Fruit fly (Drosophila melanogaster): ENCODE data around the gene alph.

alph gene

dm6 chr3R:29625883-29626282 lies 34.3 kb downstream of the alph start (continued):
- TF ChIP-seq CG32772 (GFP tag; IDR thresholded peaks at IDR 0.05) = no peak
- TF ChIP-seq sens (GFP tag) = peak; percentile 83
- TF ChIP-seq dpn (GFP tag; optimal IDR thresholded peaks at IDR 0.05) = no peak
- no peak for TF ChIP-seq CG1602 (GFP tag; optimal IDR thresholded peaks at IDR 0.05)
- TF ChIP-seq sqz (GFP tag; optimal IDR thresholded peaks at IDR 0.05) = no peak
- TF ChIP-seq odd (GFP tag; optimal IDR thresholded peaks at IDR 0.05) = no peak
- TF ChIP-seq Kr (GFP tag; optimal IDR thresholded peaks at IDR 0.05) = no peak
- no peak for TF ChIP-seq CG1529 (GFP tag; optimal IDR thresholded peaks at IDR 0.05)
- peak; percentile 64 for TF ChIP-seq gem (tag; optimal IDR thresholded peaks at IDR 0.05)
- TF ChIP-seq hth (optimal IDR thresholded peaks at IDR 0.05) = no peak
- TF ChIP-seq Xbp1 (GFP tag; optimal IDR thresholded peaks at IDR 0.05) = peak; percentile 37
- no peak for TF ChIP-seq Scr (GFP tag; IDR thresholded peaks at IDR 0.05; ENCODE audit: partially characterized antibody)
- TF ChIP-seq gt (GFP tag; IDR thresholded peaks at IDR 0.05) = no peak
- TF ChIP-seq CG15479 (GFP tag; optimal IDR thresholded peaks at IDR 0.05) = no peak
- TF ChIP-seq oc (tag; optimal IDR thresholded peaks at IDR 0.05) = no peak
- no peak for TF ChIP-seq NC2β (GFP tag; optimal IDR thresholded peaks at IDR 0.05)
- no peak for TF ChIP-seq hkb (optimal IDR thresholded peaks at IDR 0.05)
- peak; percentile 64 for TF ChIP-seq hkb (GFP tag; IDR thresholded peaks at IDR 0.05)
- no peak for TF ChIP-seq NC2α (GFP tag; optimal IDR thresholded peaks at IDR 0.05)
- TF ChIP-seq cad (GFP tag; optimal IDR thresholded peaks at IDR 0.05) = no peak
- TF ChIP-seq caup (GFP tag; optimal IDR thresholded peaks at IDR 0.05; ENCODE audit: severe bottlenecking) = peak; percentile 30
- TF ChIP-seq gcm (GFP tag; optimal IDR thresholded peaks at IDR 0.05) = no peak
- TF ChIP-seq tio (GFP tag; optimal IDR thresholded peaks at IDR 0.05) = peak; percentile 18
- TF ChIP-seq CG11723 (GFP tag; optimal IDR thresholded peaks at IDR 0.05) = no peak
- TF ChIP-seq CG10654 (GFP tag; optimal IDR thresholded peaks at IDR 0.05) = no peak
- no peak for TF ChIP-seq stwl (tag; optimal IDR thresholded peaks at IDR 0.05)
- TF ChIP-seq cato (GFP tag; optimal IDR thresholded peaks at IDR 0.05; ENCODE audit: borderline replicate concordance) = no peak
- peak; percentile 46; the same call in 1 of the 3 replicates for TF ChIP-seq ase (GFP tag; IDR thresholded peaks at IDR 0.05)
- TF ChIP-seq B-H2 (GFP tag; optimal IDR thresholded peaks at IDR 0.05) = no peak
- TF ChIP-seq luna (GFP tag; optimal IDR thresholded peaks at IDR 0.05) = no peak
- TF ChIP-seq CG9876 (GFP tag; optimal IDR thresholded peaks at IDR 0.05) = no peak
- TF ChIP-seq Dek (tag; optimal IDR thresholded peaks at IDR 0.05) = peak; percentile 15
- TF ChIP-seq CG15269 (tag; optimal IDR thresholded peaks at IDR 0.05) = peak; percentile 41
- TF ChIP-seq peb (GFP tag; IDR thresholded peaks at IDR 0.05) = no peak
- peak; percentile 22 for TF ChIP-seq Hsf (GFP tag; optimal IDR thresholded peaks at IDR 0.05)
- TF ChIP-seq cas (GFP tag; IDR thresholded peaks at IDR 0.05) = no peak
- no peak for TF ChIP-seq disco-r (GFP tag; optimal IDR thresholded peaks at IDR 0.05)
- no peak for TF ChIP-seq gcm2 (GFP tag; optimal IDR thresholded peaks at IDR 0.05)
- no peak for TF ChIP-seq Sry-δ (GFP tag; optimal IDR thresholded peaks at IDR 0.05)
- TF ChIP-seq sens-2 (GFP tag; IDR thresholded peaks at IDR 0.05) = no peak
- TF ChIP-seq bowl (GFP tag; IDR thresholded peaks at IDR 0.05) = no peak
- TF ChIP-seq CG17385 (GFP tag; optimal IDR thresholded peaks at IDR 0.05) = peak; percentile 12
- TF ChIP-seq MESR4 (GFP tag; optimal IDR thresholded peaks at IDR 0.05) = no peak
- TF ChIP-seq CG18476 (GFP tag; optimal IDR thresholded peaks at IDR 0.05) = no peak
- TF ChIP-seq CkIIα-i1 (GFP tag; IDR thresholded peaks at IDR 0.05) = no peak
- TF ChIP-seq abd-A (tag; optimal IDR thresholded peaks at IDR 0.05) = no peak
- TF ChIP-seq CG34224 (GFP tag; IDR thresholded peaks at IDR 0.05; ENCODE audit: partially characterized antibody) = no peak
- TF ChIP-seq kah (GFP tag; optimal IDR thresholded peaks at IDR 0.05) = no peak
- TF ChIP-seq CG6765 (GFP tag; optimal IDR thresholded peaks at IDR 0.05) = no peak
- peak; percentile 30 for TF ChIP-seq Ssrp (tag; optimal IDR thresholded peaks at IDR 0.05)
- TF ChIP-seq p53 (GFP tag; optimal IDR thresholded peaks at IDR 0.05) = no peak
- no peak for TF ChIP-seq CG7987 (GFP tag; optimal IDR thresholded peaks at IDR 0.05)
- no peak for TF ChIP-seq CG6654 (GFP tag; optimal IDR thresholded peaks at IDR 0.05)

Data from whole organism, embryonic.